Worm (Caenorhabditis elegans) whole organism, midembryonic: Measurements from ENCODE around the gene F56D6.21.

Experiments
- T22C8.4 ChIP-seq: fragments of 200-800 bp; sonication (Bioruptor generic); IDR thresholded peaks from 2 replicates; pipeline ENCODE4 v1.3.6; 2022; ENCODE audit warnings: missing genetic modification characterization, missing compliant biosample characterization
- cog-1 ChIP-seq: sonication (generic microtip); optimal IDR thresholded peaks from 2 replicates; lab custom pipeline; 2016; ENCODE audit warnings: missing genetic modification characterization, missing compliant biosample characterization
- flt-1 ChIP-seq: fragments of 200-800 bp; sonication (Bioruptor generic); IDR thresholded peaks from 2 replicates; pipeline ENCODE4 v1.3.6; 2022; ENCODE audit warnings: missing genetic modification characterization, missing compliant biosample characterization
- klf-2 ChIP-seq: fragments of 200-800 bp; sonication (Bioruptor generic); conservative IDR thresholded peaks from 2 replicates; pipeline ENCODE4 v1.3.6; 2022; ENCODE audit warnings: missing genetic modification reagents, missing genetic modification characterization, missing compliant biosample characterization
- med-1 ChIP-seq: sonication (generic microtip); optimal IDR thresholded peaks from 2 replicates; lab custom pipeline; 2017; ENCODE audit warnings: missing genetic modification characterization, mild to moderate bottlenecking, missing compliant biosample characterization, antibody characterized with exemption, missing genetic modification reagents; ENCODE audit not compliant: insufficient read depth
- ref-1 ChIP-seq: fragments of 200-800 bp; sonication (Bioruptor generic); conservative IDR thresholded peaks from 2 replicates; pipeline ENCODE4 v1.3.6; 2022; ENCODE audit warnings: missing genetic modification reagents, missing genetic modification characterization, missing compliant biosample characterization
- tab-1 ChIP-seq: fragments of 200-800 bp; sonication (Bioruptor generic); IDR thresholded peaks from 2 replicates; pipeline ENCODE4 v1.3.6; 2022; ENCODE audit warnings: missing genetic modification characterization, missing compliant biosample characterization
- ztf-23 ChIP-seq: fragments of 200-800 bp; sonication (Bioruptor generic); IDR thresholded peaks from 2 replicates; pipeline ENCODE4 v1.3.6; 2022; ENCODE audit warnings: missing genetic modification reagents, missing genetic modification characterization, missing compliant biosample characterization
- ztf-29 ChIP-seq: fragments of 200-800 bp; sonication (Bioruptor generic); IDR thresholded peaks from 2 replicates; pipeline ENCODE4 v1.3.6; 2022; ENCODE audit warnings: missing genetic modification reagents, missing genetic modification characterization, missing compliant biosample characterization

F56D6.21 gene

DNA sequence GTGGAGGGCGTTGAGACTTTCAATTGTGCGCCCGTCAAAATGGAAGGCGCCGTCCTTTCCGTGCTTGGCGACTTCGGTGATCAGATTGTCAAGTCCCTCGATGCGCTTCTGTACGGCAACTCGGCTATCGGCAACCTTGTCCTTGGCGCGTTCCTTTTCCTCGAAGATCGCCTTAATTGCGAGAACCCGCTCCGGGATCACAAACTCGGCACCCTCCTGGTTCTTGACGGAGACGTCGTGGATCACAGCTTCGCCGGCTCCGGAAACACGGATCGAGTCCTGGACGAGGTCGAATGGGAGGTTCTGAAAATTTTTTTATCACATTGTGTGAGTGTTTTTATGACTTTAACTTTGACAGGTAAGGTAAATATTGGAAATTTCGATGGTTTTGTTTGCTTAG is 31.5 kb upstream of the F56D6.21 start:
- no peak for TF ChIP-seq cog-1 (tag; lab: Kevin White, UChicago)
- TF ChIP-seq ztf-23, result no peak
- TF ChIP-seq tab-1, result no peak
- no peak for TF ChIP-seq T22C8.4 (GFP tag; lab: Robert Waterston, UW)
- no peak for TF ChIP-seq klf-2 (GFP tag; lab: Robert Waterston, UW)
- no peak for TF ChIP-seq med-1 (GFP tag; lab: Kevin White, UChicago)
- TF ChIP-seq ref-1 (GFP tag; lab: Robert Waterston, UW), result no peak
- TF ChIP-seq flt-1, result no peak
- no peak for TF ChIP-seq ztf-29

DNA sequence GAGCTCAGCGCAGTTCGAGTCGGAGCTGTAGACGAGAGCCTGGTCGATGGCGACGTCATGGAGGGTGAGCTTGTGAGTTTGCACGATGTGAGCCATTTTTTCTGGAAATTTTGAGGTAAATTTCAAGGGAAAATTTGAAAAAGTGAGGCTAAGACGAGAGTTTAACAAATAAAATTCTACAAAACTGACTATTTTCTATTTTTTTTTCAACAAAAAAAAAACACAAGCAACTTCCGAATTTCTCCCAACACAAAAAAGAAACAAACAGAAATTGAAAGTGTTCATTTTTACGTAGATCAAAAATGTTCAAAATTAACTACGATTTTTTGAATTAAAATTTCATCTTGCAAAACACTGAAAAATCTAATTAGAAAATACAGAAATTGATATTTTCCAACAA is 31.0 kb upstream of the F56D6.21 start, which contains the start of gene F37C4.5:
Gene F37C4.5, minus strand, starts transcription at position 101 of the 400 bp plus-strand sequence.
- TF ChIP-seq tab-1 (no peak), ztf-29 (no peak), cog-1 (tag; lab: Kevin White, UChicago) (no peak), flt-1 (no peak)

ce11 chrIV:3874417-3874816 is 30.3 kb upstream of the F56D6.21 start:
- TF ChIP-seq ref-1 (GFP tag; lab: Robert Waterston, UW), result no peak
- TF ChIP-seq flt-1, result no peak
- TF ChIP-seq klf-2 (GFP tag; lab: Robert Waterston, UW), result no peak

ce11 chrIV:3875260-3875659 is 29.5 kb upstream of the F56D6.21 start:
- no peak for TF ChIP-seq tab-1
- no peak for TF ChIP-seq cog-1 (tag; lab: Kevin White, UChicago)
- no peak for TF ChIP-seq ref-1 (GFP tag; lab: Robert Waterston, UW)
- no peak for TF ChIP-seq med-1 (GFP tag; lab: Kevin White, UChicago)
- no peak for TF ChIP-seq T22C8.4 (GFP tag; lab: Robert Waterston, UW)
- TF ChIP-seq ztf-23, result no peak
- TF ChIP-seq flt-1, result no peak
- TF ChIP-seq klf-2 (GFP tag; lab: Robert Waterston, UW), result no peak

DNA sequence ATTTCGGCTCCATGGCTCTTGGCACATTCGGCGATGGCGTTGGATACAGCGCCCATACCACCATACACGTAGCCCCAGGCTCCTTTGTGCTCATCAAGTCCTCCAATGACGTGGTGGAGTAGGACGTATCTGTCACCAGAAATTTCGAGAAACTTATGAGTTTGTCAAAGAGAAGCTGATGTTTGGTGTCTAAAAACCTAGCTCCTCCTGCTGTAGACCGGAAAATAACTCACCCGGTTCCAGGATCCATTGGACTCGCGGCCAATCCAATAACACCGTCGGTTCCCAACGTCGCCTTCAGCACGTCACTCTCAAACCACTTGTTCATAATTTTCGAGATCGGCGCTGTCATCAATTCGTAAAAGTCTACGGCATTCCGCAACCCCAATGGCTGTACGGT is 27.8 kb upstream of the F56D6.21 start:
- TF ChIP-seq ref-1 (GFP tag; lab: Robert Waterston, UW), result no peak
- TF ChIP-seq cog-1 (tag; lab: Kevin White, UChicago), result no peak

DNA sequence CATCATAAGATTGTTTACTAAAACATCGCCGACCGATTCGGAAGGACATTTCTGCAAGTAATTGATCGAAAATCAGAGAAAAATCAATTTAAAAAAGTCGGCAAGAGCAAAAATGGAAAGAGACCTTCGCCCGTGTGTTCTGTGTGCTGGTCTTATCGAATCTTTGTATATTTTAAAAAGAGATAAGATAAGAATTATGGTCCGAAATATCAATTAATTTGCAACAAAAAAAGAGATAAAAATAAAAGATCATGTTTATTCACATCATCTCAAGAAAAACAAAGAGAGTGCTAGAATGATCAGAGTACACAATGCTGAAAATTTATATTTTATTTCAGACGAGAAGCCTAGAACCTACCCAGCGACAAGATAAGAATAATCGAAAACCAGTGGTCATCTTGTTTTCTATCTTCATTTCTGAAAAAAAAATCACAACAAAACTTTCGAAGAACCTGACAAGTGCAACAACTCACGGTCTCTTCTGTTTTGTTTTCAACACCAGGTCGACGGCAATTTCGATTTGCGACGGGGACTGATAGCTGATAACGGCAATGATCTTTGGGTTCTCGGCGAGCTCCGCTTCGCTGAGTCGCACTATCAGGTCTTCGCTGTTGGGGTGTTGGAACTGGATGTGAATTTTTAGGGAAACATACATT is 26.3 kb upstream of the F56D6.21 start, which contains the start of gene F37C4.6:
Gene F37C4.6, minus strand, starts transcription at position 51 of the 656 bp plus-strand sequence.
- TF ChIP-seq T22C8.4 (GFP tag; lab: Robert Waterston, UW), result no peak

ce11 chrIV:3881119-3881518 is 23.6 kb upstream of the F56D6.21 start, which contains the start of the genes F37C4.8 and oac-23:
TSS of gene F37C4.8 (minus strand) at chrIV:3881219.
TSS of gene oac-23 (plus strand) at chrIV:3881441.
- TF ChIP-seq flt-1 (no peak), cog-1 (tag; lab: Kevin White, UChicago) (no peak), T22C8.4 (GFP tag; lab: Robert Waterston, UW) (no peak)

DNA sequence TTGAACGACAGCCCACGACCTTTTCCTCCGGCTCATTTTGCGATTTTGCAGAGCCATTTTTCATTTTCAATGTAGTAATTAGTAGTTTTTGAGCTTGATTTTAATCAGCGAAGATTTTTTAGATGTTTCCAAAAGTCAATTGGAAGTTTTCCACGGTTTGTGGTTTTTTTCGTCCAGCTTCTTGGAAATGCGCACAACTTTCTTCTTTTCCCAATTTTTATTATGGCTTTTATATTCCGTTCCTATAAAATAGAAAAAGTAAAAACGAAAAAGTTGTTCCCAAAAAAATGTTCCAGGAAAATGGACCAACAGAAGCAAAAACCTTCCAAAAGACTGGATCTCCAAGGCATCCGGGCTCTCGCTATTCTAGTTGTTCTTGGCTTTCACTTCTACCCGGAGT is 19.4 kb upstream of the F56D6.21 start, which contains the start of gene oac-22:
Gene oac-22, plus strand, starts transcription at position 301 of the 400 bp plus-strand sequence.
- TF ChIP-seq med-1 (GFP tag; lab: Kevin White, UChicago), result no peak
- TF ChIP-seq ref-1 (GFP tag; lab: Robert Waterston, UW), result no peak
- TF ChIP-seq klf-2 (GFP tag; lab: Robert Waterston, UW), result no peak
- no peak for TF ChIP-seq ztf-23
- TF ChIP-seq T22C8.4 (GFP tag; lab: Robert Waterston, UW), result no peak
- TF ChIP-seq cog-1 (tag; lab: Kevin White, UChicago), result no peak
- TF ChIP-seq tab-1, result no peak
- TF ChIP-seq flt-1, result no peak
- no peak for TF ChIP-seq ztf-29

- no peak for TF ChIP-seq ztf-29
- TF ChIP-seq T22C8.4 (GFP tag; lab: Robert Waterston, UW), result no peak
- TF ChIP-seq flt-1, result no peak
- no peak for TF ChIP-seq cog-1 (tag; lab: Kevin White, UChicago)
- TF ChIP-seq klf-2 (GFP tag; lab: Robert Waterston, UW), result no peak
- no peak for TF ChIP-seq med-1 (GFP tag; lab: Kevin White, UChicago)
- TF ChIP-seq tab-1, result no peak
Measured at ce11 chrIV:3888963-3889362, 15.8 kb upstream of the F56D6.21 start, which contains the start of gene oac-21. TSS of gene oac-21 (plus strand) at chrIV:3889263.

DNA sequence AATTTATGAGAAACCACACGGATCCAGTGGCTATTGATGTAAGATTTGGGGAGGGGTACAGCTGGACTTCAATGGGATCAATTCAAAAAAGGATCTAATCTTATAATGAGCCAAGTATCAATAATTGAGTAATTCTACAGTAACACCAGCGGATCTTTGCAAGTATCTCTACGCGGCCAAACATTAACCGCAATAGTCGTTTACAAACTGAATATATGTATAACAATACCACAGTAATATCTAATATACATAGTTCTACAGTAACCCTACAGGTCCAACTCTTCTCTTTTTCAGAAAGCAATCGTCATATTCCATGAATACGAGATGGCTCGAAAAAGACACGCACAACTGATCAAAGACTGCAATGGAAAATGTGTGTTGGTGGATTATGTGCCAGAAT is 12.7 kb upstream of the F56D6.21 start, which contains the start of gene F56D6.9:
Gene F56D6.9, plus strand, starts transcription at position 301 of the 400 bp plus-strand sequence.
- no peak for TF ChIP-seq ztf-23
- TF ChIP-seq ref-1 (GFP tag; lab: Robert Waterston, UW), result no peak
- no peak for TF ChIP-seq ztf-29
- TF ChIP-seq T22C8.4 (GFP tag; lab: Robert Waterston, UW), result no peak
- no peak for TF ChIP-seq cog-1 (tag; lab: Kevin White, UChicago)
- no peak for TF ChIP-seq klf-2 (GFP tag; lab: Robert Waterston, UW)
- TF ChIP-seq tab-1, result no peak
- TF ChIP-seq med-1 (GFP tag; lab: Kevin White, UChicago), result no peak
- no peak for TF ChIP-seq flt-1

ce11 chrIV:3894004-3894480 is 10.7 kb upstream of the F56D6.21 start, which contains the start of gene F56D6.8:
TSS of gene F56D6.8 (minus strand) at chrIV:3894430.
- no peak for TF ChIP-seq tab-1
- TF ChIP-seq T22C8.4 (GFP tag; lab: Robert Waterston, UW), result no peak
- no peak for TF ChIP-seq med-1 (GFP tag; lab: Kevin White, UChicago)
- no peak for TF ChIP-seq ref-1 (GFP tag; lab: Robert Waterston, UW)
- no peak for TF ChIP-seq flt-1
- TF ChIP-seq klf-2 (GFP tag; lab: Robert Waterston, UW), result no peak
- no peak for TF ChIP-seq ztf-29
- TF ChIP-seq ztf-23, result no peak
